Worm (Caenorhabditis elegans) whole organism, young adult: ENCODE data around the gene srh-240.

Experiments used
- ceh-40 ChIP-seq: fragments of 200-800 bp; sonication (Bioruptor generic); IDR thresholded peaks from 2 replicates; pipeline ENCODE4 v1.3.6; 2022; ENCODE audit warnings: missing genetic modification characterization, missing compliant biosample characterization
- ceh-91 ChIP-seq: fragments of 200-800 bp; sonication (Bioruptor generic); IDR thresholded peaks from 2 replicates; pipeline ENCODE4 v1.3.6; 2022; ENCODE audit warnings: missing genetic modification reagents, missing genetic modification characterization, missing compliant biosample characterization
- fkh-3 ChIP-seq: sonication (generic microtip); optimal IDR thresholded peaks from 2 replicates; lab custom pipeline; 2016; ENCODE audit warnings: mild to moderate bottlenecking, missing genetic modification characterization, missing compliant biosample characterization
- mel-28 ChIP-seq: sonication (generic microtip); optimal IDR thresholded peaks from 2 replicates; lab custom pipeline; 2016; ENCODE audit warnings: borderline replicate concordance, mild to moderate bottlenecking, missing genetic modification characterization, missing compliant biosample characterization
- rpc-1 ChIP-seq, 2 experiments: fragments of 150-350 bp in 1 of 2; sonication (generic microtip) in 1 of 2; optimal IDR thresholded peaks; 2 replicates each; lab custom pipeline; 2014 to 2018; ENCODE audit warnings: missing biosample characterization in 1 of 2, missing genetic modification characterization in 1 of 2, missing genetic modification reagents in 1 of 2, missing genotype in 1 of 2
- tbx-9 ChIP-seq: sonication (generic microtip); optimal IDR thresholded peaks from 2 replicates; lab custom pipeline; 2016; ENCODE audit warnings: borderline replicate concordance, missing genetic modification characterization, inconsistent platforms, missing compliant biosample characterization

DNA sequence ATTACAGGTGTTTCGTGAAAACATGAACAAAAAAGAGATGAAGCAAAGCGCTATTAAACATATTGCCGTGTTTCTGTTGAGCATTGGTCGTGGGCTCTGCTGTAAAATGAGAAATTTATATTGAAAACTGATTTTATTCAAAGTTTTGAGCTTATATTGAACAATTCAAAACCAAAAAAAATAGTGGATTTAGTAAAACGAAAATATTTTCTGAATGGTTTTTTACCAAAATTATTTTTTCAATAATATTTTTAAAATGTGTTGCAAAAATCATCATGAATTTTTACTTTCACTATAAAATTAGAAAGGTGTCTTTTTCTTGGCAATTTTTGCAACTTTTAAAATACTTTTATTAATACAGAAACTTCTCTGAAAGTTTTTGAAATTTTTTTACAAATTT lies 38.2 kb downstream of the srh-240 start, which contains the start of gene C31B8.7:
- TF ChIP-seq tbx-9 (tag; lab: Kevin White, UChicago) (no peak), ceh-91 (GFP tag; lab: Robert Waterston, UW) (no peak), mel-28 (tag; lab: Kevin White, UChicago) (no peak), rpc-1 (optimal IDR thresholded peaks at IDR 0.05; lab: Kevin White, UChicago) (no peak), rpc-1 (tag; optimal IDR thresholded peaks at IDR 0.05; lab: Kevin White, UChicago) (no peak), fkh-3 (no peak), ceh-40 (GFP tag; lab: Robert Waterston, UW) (no peak)
